Fruit fly (Drosophila melanogaster) whole organism, embryonic: ENCODE data around the gene CG10747.

Source experiments
- Abd-B ChIP-seq: fragments of 200-800 bp; sonication (Bioruptor generic); optimal IDR thresholded peaks from 2 replicates; lab custom pipeline; 2018; ENCODE audit warnings: missing biosample characterization, mild to moderate bottlenecking, missing genetic modification characterization, moderate library complexity
- Atf6 ChIP-seq: fragments of 200-800 bp; sonication (Bioruptor generic); IDR thresholded peaks from 2 replicates; pipeline ENCODE4 v1.3.6; 2022; ENCODE audit warnings: missing biosample characterization, missing genetic modification characterization
- CG10147 ChIP-seq: fragments of 200-800 bp; sonication (Bioruptor generic); optimal IDR thresholded peaks from 2 replicates; lab custom pipeline; 2019; ENCODE audit warnings: missing biosample characterization, mild to moderate bottlenecking, missing genetic modification characterization, moderate library complexity
- CG11695 ChIP-seq: fragments of 200-800 bp; sonication (Bioruptor generic); IDR thresholded peaks from 3 replicates; pipeline ENCODE4 v1.3.6; 2022; ENCODE audit warnings: missing biosample characterization, missing genetic modification characterization
- CG12744 ChIP-seq: fragments of 200-800 bp; sonication (Bioruptor generic); optimal IDR thresholded peaks from 2 replicates; lab custom pipeline; 2016; ENCODE audit warnings: missing biosample characterization, missing genetic modification characterization
- CG12769 ChIP-seq: fragments of 200-800 bp; sonication (Bioruptor generic); optimal IDR thresholded peaks from 2 replicates; lab custom pipeline; 2019; ENCODE audit warnings: missing biosample characterization, mild to moderate bottlenecking, missing genetic modification characterization, moderate library complexity
- CG14014 ChIP-seq: fragments of 200-800 bp; sonication (Bioruptor generic); IDR thresholded peaks from 2 replicates; pipeline ENCODE4 v1.3.6; 2022; ENCODE audit warnings: missing biosample characterization, missing genetic modification characterization
- CG2889 ChIP-seq: fragments of 200-800 bp; sonication (Bioruptor generic); IDR thresholded peaks from 3 replicates; pipeline ENCODE4 v1.3.6; 2022; ENCODE audit warnings: missing biosample characterization, missing genetic modification characterization
- CG3281 ChIP-seq: fragments of 200-800 bp; sonication (Bioruptor generic); optimal IDR thresholded peaks from 3 replicates; lab custom pipeline; 2017; ENCODE audit warnings: missing biosample characterization, mild to moderate bottlenecking, missing genetic modification characterization
- CG3407 ChIP-seq: fragments of 200-800 bp; sonication (Bioruptor generic); optimal IDR thresholded peaks from 2 replicates; lab custom pipeline; 2018; ENCODE audit warnings: missing biosample characterization, mild to moderate bottlenecking, missing genetic modification characterization
- CG3838 ChIP-seq: fragments of 200-800 bp; sonication (Bioruptor generic); optimal IDR thresholded peaks from 3 replicates; lab custom pipeline; 2016; ENCODE audit warnings: missing biosample characterization, missing genetic modification characterization
- CG6254 ChIP-seq: fragments of 200-800 bp; sonication (Bioruptor generic); optimal IDR thresholded peaks from 3 replicates; lab custom pipeline; 2017; ENCODE audit warnings: mild to moderate bottlenecking, missing biosample characterization, missing genetic modification reagents, missing genetic modification characterization
- CG6272 ChIP-seq: fragments of 200-800 bp; sonication (Bioruptor generic); IDR thresholded peaks from 2 replicates; pipeline ENCODE4 v1.3.6; 2022; ENCODE audit warnings: missing biosample characterization, missing genetic modification characterization
- CG6689 ChIP-seq: fragments of 200-800 bp; sonication (Bioruptor generic); IDR thresholded peaks from 2 replicates; pipeline ENCODE4 v1.3.6; 2022; ENCODE audit warnings: missing biosample characterization, missing genetic modification characterization
- CG7745 ChIP-seq: fragments of 200-800 bp; sonication (Bioruptor generic); optimal IDR thresholded peaks from 2 replicates; lab custom pipeline; 2018; ENCODE audit warnings: missing biosample characterization, mild to moderate bottlenecking, missing genetic modification characterization, moderate library complexity
- CG8478 ChIP-seq: fragments of >200 bp; optimal IDR thresholded peaks from 2 replicates; lab custom pipeline; 2018
- CG8924 ChIP-seq: fragments of 200-800 bp; optimal IDR thresholded peaks from 3 replicates; lab custom pipeline; 2019; ENCODE audit warnings: missing biosample characterization, mild to moderate bottlenecking, missing genetic modification characterization, moderate library complexity
- D19B ChIP-seq: fragments of 200-800 bp; sonication (Bioruptor generic); optimal IDR thresholded peaks from 2 replicates; lab custom pipeline; 2017; ENCODE audit warnings: missing biosample characterization, mild to moderate bottlenecking, missing genetic modification characterization
- Deaf1 ChIP-seq: fragments of 200-800 bp; optimal IDR thresholded peaks from 3 replicates; lab custom pipeline; 2019; ENCODE audit warnings: missing biosample characterization, mild to moderate bottlenecking, missing genetic modification characterization, moderate library complexity
- Dek ChIP-seq: fragments of 200-800 bp; sonication (Bioruptor generic); optimal IDR thresholded peaks from 3 replicates; lab custom pipeline; 2019; ENCODE audit warnings: missing biosample characterization, mild to moderate bottlenecking, missing genetic modification characterization, moderate library complexity
- E2f1 ChIP-seq: fragments of 200-800 bp; sonication (Bioruptor generic); IDR thresholded peaks from 2 replicates; pipeline ENCODE4 v1.3.6; 2022; ENCODE audit warnings: missing biosample characterization, missing genetic modification characterization
- Elba2 ChIP-seq: fragments of 200-800 bp; sonication (Bioruptor generic); optimal IDR thresholded peaks from 3 replicates; lab custom pipeline; 2016; ENCODE audit warnings: missing biosample characterization, missing genetic modification characterization
- Ets97D ChIP-seq: fragments of 200-800 bp; sonication (Bioruptor generic); optimal IDR thresholded peaks from 3 replicates; lab custom pipeline; 2016; ENCODE audit warnings: missing biosample characterization, missing genetic modification characterization
- Fer2 ChIP-seq: fragments of 200-800 bp; sonication (Bioruptor generic); optimal IDR thresholded peaks from 2 replicates; lab custom pipeline; 2018; ENCODE audit warnings: missing biosample characterization, mild to moderate bottlenecking, missing genetic modification characterization, moderate library complexity
- Oaz ChIP-seq: fragments of 200-800 bp; sonication (Bioruptor generic); IDR thresholded peaks from 2 replicates; pipeline ENCODE4 v1.3.6; 2022; ENCODE audit warnings: missing biosample characterization, missing genetic modification characterization
- Optix ChIP-seq: fragments of 200-800 bp; sonication (Bioruptor generic); IDR thresholded peaks from 3 replicates; pipeline ENCODE4 v1.3.6; 2022; ENCODE audit warnings: missing biosample characterization, missing genetic modification characterization
- Six4 ChIP-seq: fragments of 200-800 bp; sonication (Bioruptor generic); optimal IDR thresholded peaks from 2 replicates; lab custom pipeline; 2016; ENCODE audit warnings: missing biosample characterization, missing genetic modification characterization
- Sox100B ChIP-seq: fragments of 200-800 bp; sonication (Bioruptor generic); optimal IDR thresholded peaks from 3 replicates; lab custom pipeline; 2018; ENCODE audit warnings: missing biosample characterization, mild to moderate bottlenecking, missing genetic modification characterization
- Sry-δ ChIP-seq: fragments of 200-800 bp; sonication (Bioruptor generic); optimal IDR thresholded peaks from 2 replicates; lab custom pipeline; 2016; ENCODE audit warnings: missing biosample characterization, missing genetic modification characterization
- Xrp1 ChIP-seq: fragments of 200-800 bp; sonication (Bioruptor generic); IDR thresholded peaks from 2 replicates; pipeline ENCODE4 v1.3.6; 2022; ENCODE audit warnings: missing biosample characterization, missing genetic modification characterization
- YL-1 ChIP-seq: fragments of 200-800 bp; sonication (Bioruptor generic); optimal IDR thresholded peaks from 3 replicates; lab custom pipeline; 2017; ENCODE audit warnings: missing biosample characterization, mild to moderate bottlenecking, missing genetic modification characterization
- chinmo ChIP-seq: fragments of 200-800 bp; sonication (Bioruptor generic); IDR thresholded peaks from 4 replicates; pipeline ENCODE4 v1.3.6; 2022; ENCODE audit warnings: missing biosample characterization, missing genetic modification characterization; ENCODE audit not compliant: partially characterized antibody
- cwo ChIP-seq: fragments of 200-800 bp; sonication (Bioruptor generic); optimal IDR thresholded peaks from 3 replicates; lab custom pipeline; 2017; ENCODE audit warnings: missing biosample characterization, missing genetic modification characterization, mild to moderate bottlenecking, moderate library complexity, missing genetic modification reagents
- da ChIP-seq: fragments of 200-800 bp; sonication (Bioruptor generic); optimal IDR thresholded peaks from 2 replicates; lab custom pipeline; 2016; ENCODE audit warnings: missing biosample characterization, missing genetic modification characterization
- gem ChIP-seq: fragments of 200-800 bp; sonication (Bioruptor generic); optimal IDR thresholded peaks from 2 replicates; lab custom pipeline; 2019; ENCODE audit warnings: missing biosample characterization, mild to moderate bottlenecking, missing genetic modification characterization, moderate library complexity
- hbn ChIP-seq: fragments of 200-800 bp; sonication (Bioruptor generic); IDR thresholded peaks from 2 replicates; pipeline ENCODE4 v1.3.6; 2022; ENCODE audit warnings: missing biosample characterization, missing genetic modification characterization; ENCODE audit not compliant: partially characterized antibody
- lola ChIP-seq, 3 experiments: fragments of >200 bp in 2 of 3; fragments of 200-800 bp in 1 of 3; sonication (Bioruptor generic) in 1 of 3; optimal IDR thresholded peaks; 2 replicates each; lab custom pipeline; 2017 to 2019; ENCODE audit warnings: missing biosample characterization in 3 of 3, missing genetic modification characterization in 3 of 3, mild to moderate bottlenecking in 1 of 3, moderate library complexity in 1 of 3
- prd ChIP-seq, 3 experiments: fragments of >200 bp in 2 of 3; fragments of 200-800 bp in 1 of 3; sonication (Bioruptor generic) in 1 of 3; optimal IDR thresholded peaks in 2 of 3; IDR thresholded peaks in 1 of 3; 2 replicates in 2 of 3; 3 replicates in 1 of 3; pipeline versions ENCODE4 v1.3.6 to Lab custom; 2017 to 2022; ENCODE audit warnings: missing biosample characterization in 1 of 3, missing genetic modification characterization in 1 of 3
- run ChIP-seq: fragments of 200-800 bp; sonication (Bioruptor generic); optimal IDR thresholded peaks from 3 replicates; lab custom pipeline; 2018; ENCODE audit warnings: missing biosample characterization, mild to moderate bottlenecking, missing genetic modification characterization
- sd ChIP-seq: fragments of 200-800 bp; sonication (Bioruptor generic); optimal IDR thresholded peaks from 3 replicates; lab custom pipeline; 2018; ENCODE audit warnings: missing biosample characterization, mild to moderate bottlenecking, missing genetic modification characterization, moderate library complexity
- sens-2 ChIP-seq: fragments of 200-800 bp; sonication (Bioruptor generic); IDR thresholded peaks from 2 replicates; pipeline ENCODE4 v1.3.6; 2022; ENCODE audit warnings: missing biosample characterization, missing genetic modification characterization
- seq ChIP-seq: fragments of 200-800 bp; sonication (Bioruptor generic); IDR thresholded peaks from 2 replicates; pipeline ENCODE4 v1.3.6; 2022; ENCODE audit warnings: missing biosample characterization, missing genetic modification characterization
- tap ChIP-seq: fragments of 200-800 bp; optimal IDR thresholded peaks from 3 replicates; lab custom pipeline; 2019; ENCODE audit warnings: missing biosample characterization, mild to moderate bottlenecking, missing genetic modification characterization, moderate library complexity
- trem ChIP-seq: fragments of 200-800 bp; optimal IDR thresholded peaks from 3 replicates; lab custom pipeline; 2019; ENCODE audit warnings: missing biosample characterization, mild to moderate bottlenecking, missing genetic modification characterization, moderate library complexity
- usp ChIP-seq: fragments of >200 bp; optimal IDR thresholded peaks from 2 replicates; lab custom pipeline; 2017; ENCODE audit warnings: missing biosample characterization, missing genetic modification characterization
- vfl ChIP-seq: fragments of 200-800 bp; sonication (Bioruptor generic); optimal IDR thresholded peaks from 2 replicates; lab custom pipeline; 2016; ENCODE audit warnings: missing biosample characterization, missing genetic modification characterization
- vnd ChIP-seq: fragments of 200-800 bp; sonication (Bioruptor generic); IDR thresholded peaks from 3 replicates; pipeline ENCODE4 v1.3.6; 2022; ENCODE audit warnings: missing biosample characterization, missing genetic modification characterization; ENCODE audit not compliant: partially characterized antibody
- zen2 ChIP-seq: fragments of 200-800 bp; sonication (Bioruptor generic); IDR thresholded peaks from 3 replicates; pipeline ENCODE4 v1.3.6; 2022; ENCODE audit warnings: missing biosample characterization, missing genetic modification characterization; ENCODE audit not compliant: partially characterized antibody

The CG10747 gene

DNA sequence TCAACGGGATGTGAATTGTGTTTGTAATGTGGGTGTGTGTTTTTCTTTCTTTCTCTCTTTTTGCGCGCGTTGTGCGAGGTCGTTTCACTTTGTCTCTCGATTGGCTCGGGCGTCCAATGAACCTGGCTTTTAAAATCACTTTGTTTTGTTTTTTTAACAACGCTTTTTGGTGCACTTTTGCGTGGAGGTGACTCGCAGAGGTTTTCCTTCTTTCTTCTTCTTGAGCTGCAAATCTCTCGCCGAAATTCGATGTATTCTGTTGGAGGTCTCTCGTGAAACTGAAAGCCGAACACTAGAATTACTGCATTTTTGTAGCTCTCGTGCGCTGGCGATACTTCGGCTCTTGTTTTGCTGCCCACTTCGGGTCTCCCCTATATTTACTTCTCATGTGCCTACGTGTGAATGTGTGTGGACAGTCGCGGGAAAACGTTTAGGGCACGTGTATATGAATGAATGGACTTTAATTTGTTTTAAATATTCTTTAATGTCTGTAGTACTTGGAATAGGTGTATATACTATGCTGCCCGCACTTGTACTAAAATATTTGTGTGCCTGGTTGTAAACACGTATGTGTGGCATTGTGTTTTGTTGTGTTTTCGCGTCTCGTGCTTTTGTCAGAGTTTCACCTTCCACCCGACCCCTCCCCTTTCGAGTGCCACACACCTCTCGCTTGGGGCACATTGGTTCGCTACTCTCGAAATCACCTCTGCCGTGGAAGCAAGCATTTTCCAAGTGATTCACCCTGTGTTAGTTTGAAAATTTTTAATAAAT lies 6.2 kb downstream of the CG10747 start, which contains the start of gene fok (continued):
- TF ChIP-seq chinmo (GFP tag; lab: Robert Waterston, UW) (peak; percentile 88), tap (tag; lab: Kevin White, UChicago) (peak; percentile 96), trem (tag; lab: Kevin White, UChicago) (peak; percentile 93), Optix (peak; percentile 88), usp (GFP tag; lab: Kevin White, UChicago) (no peak), CG7745 (peak; percentile 48), Ets97D (GFP tag; lab: Kevin White, UChicago) (peak; percentile 82), zen2 (GFP tag; lab: Robert Waterston, UW) (0 out of 3 replicates have a peak, but pooled peaks have one; percentile 7), gem (tag; lab: Kevin White, UChicago) (peak; percentile 98), seq (GFP tag; lab: Robert Waterston, UW) (peak; percentile 97), Atf6 (GFP tag; lab: Robert Waterston, UW) (peak; percentile 97), CG3838 (GFP tag; lab: Kevin White, UChicago) (peak; percentile 90), Oaz (GFP tag; lab: Robert Waterston, UW) (peak; percentile 92), CG3407 (peak; percentile 91), CG3281 (peak; percentile 98), da (GFP tag; lab: Kevin White, UChicago) (peak; percentile 83), lola (GFP tag; optimal IDR thresholded peaks at IDR 0.05; lab: Kevin White, UChicago) (peak in 1 of 3 experiments; percentile 95), Dek (tag; lab: Kevin White, UChicago) (peak; percentile 96), CG8924 (tag; lab: Kevin White, UChicago) (peak; percentile 98), cwo (GFP tag; lab: Kevin White, UChicago) (peak; percentile 100), CG10147 (GFP tag; lab: Kevin White, UChicago) (peak; percentile 94), E2f1 (GFP tag; lab: Robert Waterston, UW) (peak; percentile 92), YL-1 (peak; percentile 92), Six4 (GFP tag; lab: Kevin White, UChicago) (peak; percentile 92), CG12769 (tag; lab: Kevin White, UChicago) (peak; percentile 95), Sox100B (peak; percentile 98), CG6254 (peak; percentile 93), CG2889 (GFP tag; lab: Robert Waterston, UW) (peak; percentile 89)

- TF ChIP-seq Fer2 (tag; lab: Kevin White, UChicago) (no peak), Elba2 (GFP tag; lab: Kevin White, UChicago) (no peak), CG6272 (GFP tag; lab: Robert Waterston, UW) (no peak), CG14014 (GFP tag; lab: Robert Waterston, UW) (0 out of 2 replicates have a peak, but pooled peaks have one; percentile 7), CG12744 (GFP tag; lab: Kevin White, UChicago) (no peak), Oaz (GFP tag; lab: Robert Waterston, UW) (no peak), hbn (GFP tag; lab: Robert Waterston, UW) (no peak), prd (optimal IDR thresholded peaks at IDR 0.05; lab: Kevin White, UChicago) (no peak), prd (GFP tag; IDR thresholded peaks at IDR 0.05; lab: Robert Waterston, UW) (0 out of 3 replicates have a peak, but pooled peaks have one; percentile 21), sd (tag; lab: Kevin White, UChicago) (peak; percentile 18), Sry-δ (GFP tag; lab: Kevin White, UChicago) (no peak), vnd (GFP tag; lab: Robert Waterston, UW) (no peak), Abd-B (GFP tag; lab: Kevin White, UChicago) (no peak), Deaf1 (tag; lab: Kevin White, UChicago) (no peak), CG11695 (no peak), CG6689 (no peak), D19B (GFP tag; lab: Kevin White, UChicago) (no peak), sens-2 (GFP tag; lab: Robert Waterston, UW) (no peak), Xrp1 (GFP tag; lab: Robert Waterston, UW) (no peak), vfl (GFP tag; lab: Kevin White, UChicago) (no peak), run (tag; lab: Kevin White, UChicago) (no peak), zen2 (GFP tag; lab: Robert Waterston, UW) (no peak), CG8478 (lab: Kevin White, UChicago) (no peak)
Measured at dm6 chr2L:20084068-20084651, 7.0 kb downstream of the CG10747 start.
